Comparison of ENCODE assay signal across 2 fruit fly cellular contexts in the genomic region with DNA sequence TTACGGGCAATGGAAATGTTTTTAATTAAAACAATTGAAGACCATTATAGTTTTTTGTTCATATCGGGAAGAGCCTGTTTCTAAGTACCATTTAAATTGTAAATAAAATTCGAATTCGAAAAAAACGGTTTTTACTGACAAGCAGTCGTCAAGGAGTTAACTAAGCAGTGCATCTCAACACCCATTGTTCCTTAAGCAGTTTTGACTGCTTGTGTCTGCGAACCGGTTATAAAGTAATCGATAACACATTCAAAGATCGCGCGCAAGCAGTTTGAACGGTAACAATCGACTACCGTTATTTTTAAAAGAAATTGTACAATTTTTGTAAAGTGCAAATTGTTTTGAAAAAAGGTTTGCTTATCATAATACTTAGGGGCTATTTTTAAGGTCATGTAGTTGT.
A peak's percentile ranks its signal among the peaks of the same experiment; 100 is the strongest.
TF ChIP-seq lines count a peak whose summit lies in the region.

No protein-coding gene starts in this region.

- TF ChIP-seq CTCF in whole organism, embryonic (GFP tag; optimal IDR thresholded peaks at IDR 0.05; lab: Kevin White, UChicago): peak; percentile 59

TF ChIP-seq in whole organism, embryonic, 481 proteins besides CTCF, POLR2A, EP300 and RAD21 (continues in another document):
- TF ChIP-seq Lhr (GFP tag; optimal IDR thresholded peaks at IDR 0.05; lab: Kevin White, UChicago) (peak; percentile 87), en (GFP tag; optimal IDR thresholded peaks at IDR 0.05; lab: Kevin White, UChicago) (no peak), phol (tag; optimal IDR thresholded peaks at IDR 0.05; lab: Kevin White, UChicago) (peak; percentile 51), CG17802 (tag; optimal IDR thresholded peaks at IDR 0.05; lab: Kevin White, UChicago) (no peak), twi (tag; optimal IDR thresholded peaks at IDR 0.05; lab: Kevin White, UChicago) (no peak), Atf6 (GFP tag; IDR thresholded peaks at IDR 0.05; lab: Robert Waterston, UW) (no peak), CG6854 (GFP tag; optimal IDR thresholded peaks at IDR 0.05; lab: Kevin White, UChicago) (no peak), H15 (GFP tag; IDR thresholded peaks at IDR 0.05; lab: Robert Waterston, UW) (no peak), lilli (GFP tag; optimal IDR thresholded peaks at IDR 0.05; lab: Kevin White, UChicago) (no peak), zf30C (GFP tag; optimal IDR thresholded peaks at IDR 0.05; lab: Kevin White, UChicago) (no peak), HLH3B (GFP tag; IDR thresholded peaks at IDR 0.05; lab: Robert Waterston, UW) (no peak), tup (GFP tag; optimal IDR thresholded peaks at IDR 0.05; lab: Kevin White, UChicago) (no peak), CG10565 (GFP tag; optimal IDR thresholded peaks at IDR 0.05; lab: Kevin White, UChicago) (no peak), CG10959 (GFP tag; IDR thresholded peaks at IDR 0.05; lab: Robert Waterston, UW) (no peak), CG18764 (GFP tag; optimal IDR thresholded peaks at IDR 0.05; lab: Kevin White, UChicago) (no peak), Atf-2 (GFP tag; optimal IDR thresholded peaks at IDR 0.05; lab: Kevin White, UChicago) (no peak), Ptx1 (GFP tag; IDR thresholded peaks at IDR 0.05; lab: Robert Waterston, UW) (no peak), pan (optimal IDR thresholded peaks at IDR 0.05; lab: Kevin White, UChicago) (no peak), pan (GFP tag; optimal IDR thresholded peaks at IDR 0.05 in 1 of 2, IDR thresholded peaks at IDR 0.05 in 1 of 2) (no peak), ssp (GFP tag; IDR thresholded peaks at IDR 0.05; lab: Robert Waterston, UW) (no peak), CG3163 (GFP tag; optimal IDR thresholded peaks at IDR 0.05; lab: Kevin White, UChicago) (peak; percentile 2), usp (GFP tag; optimal IDR thresholded peaks at IDR 0.05; lab: Kevin White, UChicago) (no peak), fu2 (GFP tag; optimal IDR thresholded peaks at IDR 0.05; lab: Kevin White, UChicago) (no peak), esg (GFP tag; conservative IDR thresholded peaks at IDR 0.05; lab: Robert Waterston, UW) (no peak), CG10654 (GFP tag; optimal IDR thresholded peaks at IDR 0.05; lab: Kevin White, UChicago) (no peak), odd (GFP tag; optimal IDR thresholded peaks at IDR 0.05; lab: Kevin White, UChicago) (no peak), CG6689 (GFP tag; IDR thresholded peaks at IDR 0.05; lab: Robert Waterston, UW) (no peak), psq (GFP tag; optimal IDR thresholded peaks at IDR 0.05; lab: Kevin White, UChicago) (no peak), pros (GFP tag; optimal IDR thresholded peaks at IDR 0.05; lab: Kevin White, UChicago) (no peak), CG2116 (GFP tag; optimal IDR thresholded peaks at IDR 0.05; lab: Kevin White, UChicago) (peak; percentile 53), crc (GFP tag; optimal IDR thresholded peaks at IDR 0.05; lab: Kevin White, UChicago) (no peak), CG4328 (GFP tag; optimal IDR thresholded peaks at IDR 0.05; lab: Kevin White, UChicago) (no peak), CG8765 (GFP tag; IDR thresholded peaks at IDR 0.05; lab: Robert Waterston, UW) (no peak), NC2α (GFP tag; optimal IDR thresholded peaks at IDR 0.05; lab: Kevin White, UChicago) (no peak), Fer1 (GFP tag; optimal IDR thresholded peaks at IDR 0.05; lab: Kevin White, UChicago) (no peak), TFAM (GFP tag; optimal IDR thresholded peaks at IDR 0.05; lab: Kevin White, UChicago) (no peak), Deaf1 (tag; optimal IDR thresholded peaks at IDR 0.05; lab: Kevin White, UChicago) (no peak), CG1792 (GFP tag; optimal IDR thresholded peaks at IDR 0.05; lab: Kevin White, UChicago) (no peak), CG2202 (tag; optimal IDR thresholded peaks at IDR 0.05; lab: Kevin White, UChicago) (no peak), CG34224 (GFP tag; IDR thresholded peaks at IDR 0.05; lab: Robert Waterston, UW; ENCODE audit: partially characterized antibody) (no peak), Abd-B (GFP tag; optimal IDR thresholded peaks at IDR 0.05; lab: Kevin White, UChicago) (peak; percentile 29), Bdp1 (GFP tag; optimal IDR thresholded peaks at IDR 0.05; lab: Kevin White, UChicago) (peak; percentile 91), crol (GFP tag; IDR thresholded peaks at IDR 0.05; lab: Robert Waterston, UW) (no peak), CG8478 (optimal IDR thresholded peaks at IDR 0.05; lab: Kevin White, UChicago) (peak; percentile 87), abd-A (tag; optimal IDR thresholded peaks at IDR 0.05; lab: Kevin White, UChicago) (no peak), CG6813 (GFP tag; optimal IDR thresholded peaks at IDR 0.05; lab: Kevin White, UChicago) (no peak)

TF ChIP-seq in whole organism, wandering third instar larva, 38 proteins besides CTCF, POLR2A, EP300 and RAD21:
- TF ChIP-seq Hr83 (GFP tag; optimal IDR thresholded peaks at IDR 0.05; lab: Kevin White, UChicago; ENCODE audit: poor library complexity, severe bottlenecking): no peak
- TF ChIP-seq Myc (optimal IDR thresholded peaks at IDR 0.05; lab: Kevin White, UChicago): peak; percentile 74
- TF ChIP-seq dl (GFP tag; optimal IDR thresholded peaks at IDR 0.05; lab: Kevin White, UChicago; ENCODE audit: insufficient read depth in 1 of 2, partially characterized antibody in 2 of 2): no peak
- peak; percentile 83 for TF ChIP-seq N (GFP tag; optimal IDR thresholded peaks at IDR 0.05; lab: Kevin White, UChicago)

Comparison
In these comparisons a context has a peak if more than half of its experiments do, and no peak if none do; other contexts are left out.
1. Of the 10 proteins assayed by ChIP-seq in both whole organism, embryonic and whole organism, wandering third instar larva: peak only in whole organism, embryonic: Abd-B; only in whole organism, wandering third instar larva: none; in both: none; in neither: 7; mixed calls (peak in some experiments, not most) for 2.